Worm (Caenorhabditis elegans): Measurements from ENCODE around the gene unc-8.

The unc-8 gene

DNA sequence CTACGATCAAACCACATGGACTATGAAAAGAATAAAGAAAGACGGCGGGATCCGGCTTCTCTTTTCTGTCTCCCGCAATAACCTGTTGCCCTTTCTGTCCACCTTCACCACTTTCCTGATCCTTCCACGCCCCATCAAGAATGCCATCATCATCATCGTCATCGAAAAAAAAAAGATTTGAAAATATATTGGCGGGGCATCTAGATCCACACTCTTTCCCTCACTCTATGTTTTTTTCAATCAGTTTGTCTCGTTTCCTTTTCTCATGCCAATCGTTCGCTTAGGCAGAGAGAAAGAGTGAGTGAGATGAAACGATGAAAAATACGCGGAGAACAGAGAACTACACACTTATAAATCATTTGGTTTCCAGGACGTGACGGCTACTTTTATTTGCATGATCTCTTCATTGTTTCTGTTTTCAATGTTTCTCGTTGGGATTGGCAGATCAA is 36.6 kb downstream of the unc-8 start (continued):
- TF ChIP-seq nhr-19 (GFP tag; conservative IDR thresholded peaks at IDR 0.05): no peak
- TF ChIP-seq sptf-1 (tag; optimal IDR thresholded peaks at IDR 0.05): no peak
- TF ChIP-seq zag-1 (tag; optimal IDR thresholded peaks at IDR 0.05): no peak
- TF ChIP-seq Y116A8C.19 (tag; optimal IDR thresholded peaks at IDR 0.05; ENCODE audit: borderline replicate concordance): no peak
- no peak for TF ChIP-seq tbx-2 (tag; optimal IDR thresholded peaks at IDR 0.05)
- TF ChIP-seq nhr-85 (tag): peak; percentile 68
- no peak for TF ChIP-seq elt-2 (tag; optimal IDR thresholded peaks at IDR 0.05)
- no peak for TF ChIP-seq jun-1 (tag; optimal IDR thresholded peaks at IDR 0.05)
- no peak for TF ChIP-seq nhr-237 (tag; optimal IDR thresholded peaks at IDR 0.05)
- TF ChIP-seq fos-1 (tag; optimal IDR thresholded peaks at IDR 0.05): no peak
- no peak for TF ChIP-seq F16B12.6 (tag; optimal IDR thresholded peaks at IDR 0.05)
- TF ChIP-seq mab-9 (GFP tag; IDR thresholded peaks at IDR 0.05): no peak
- no peak for TF ChIP-seq ceh-90 (tag; optimal IDR thresholded peaks at IDR 0.05)
- no peak for TF ChIP-seq nhr-84 (tag; optimal IDR thresholded peaks at IDR 0.05)
- peak; percentile 29 for TF ChIP-seq mep-1 (tag; optimal IDR thresholded peaks at IDR 0.05)
- TF ChIP-seq pax-3 (tag; optimal IDR thresholded peaks at IDR 0.05): no peak
- no peak for TF ChIP-seq C16A3.4 (tag; optimal IDR thresholded peaks at IDR 0.05)
- TF ChIP-seq zip-4 (GFP tag; optimal IDR thresholded peaks at IDR 0.05): no peak
- TF ChIP-seq ceh-63 (GFP tag; optimal IDR thresholded peaks at IDR 0.05): no peak
- no peak for TF ChIP-seq C04F5.9 (tag; optimal IDR thresholded peaks at IDR 0.05)
- TF ChIP-seq skn-1 (tag; optimal IDR thresholded peaks at IDR 0.05): no peak
- no peak for TF ChIP-seq egl-13 (tag; optimal IDR thresholded peaks at IDR 0.05)
- no peak for TF ChIP-seq sox-4 (tag; optimal IDR thresholded peaks at IDR 0.05)
- TF ChIP-seq nhr-90 (tag; optimal IDR thresholded peaks at IDR 0.05; ENCODE audit: poor library complexity): no peak
- no peak for TF ChIP-seq dsc-1 (tag; optimal IDR thresholded peaks at IDR 0.05)
- peak; percentile 57 for TF ChIP-seq pag-3 (tag; optimal IDR thresholded peaks at IDR 0.05; ENCODE audit: borderline replicate concordance, insufficient read depth)
- TF ChIP-seq blmp-1 (tag; optimal IDR thresholded peaks at IDR 0.05): peak; percentile 81
- TF ChIP-seq nhr-47 (tag; optimal IDR thresholded peaks at IDR 0.05): no peak
- TF ChIP-seq grh-1 (GFP tag; IDR thresholded peaks at IDR 0.05): no peak
- peak; percentile 34 for TF ChIP-seq snu-23 (GFP tag; optimal IDR thresholded peaks at IDR 0.05)
- TF ChIP-seq fkh-10 (GFP tag; optimal IDR thresholded peaks at IDR 0.05): no peak

ce11 chrIV:7234623-7235022 is 37.7 kb downstream of the unc-8 start:
- TF ChIP-seq ceh-63 (GFP tag; optimal IDR thresholded peaks at IDR 0.05): no peak
- no peak for TF ChIP-seq nhr-12 (tag; optimal IDR thresholded peaks at IDR 0.05)
- no peak for TF ChIP-seq lin-15B (tag; optimal IDR thresholded peaks at IDR 0.05)
- TF ChIP-seq nhr-85 (tag): peak; percentile 16

DNA sequence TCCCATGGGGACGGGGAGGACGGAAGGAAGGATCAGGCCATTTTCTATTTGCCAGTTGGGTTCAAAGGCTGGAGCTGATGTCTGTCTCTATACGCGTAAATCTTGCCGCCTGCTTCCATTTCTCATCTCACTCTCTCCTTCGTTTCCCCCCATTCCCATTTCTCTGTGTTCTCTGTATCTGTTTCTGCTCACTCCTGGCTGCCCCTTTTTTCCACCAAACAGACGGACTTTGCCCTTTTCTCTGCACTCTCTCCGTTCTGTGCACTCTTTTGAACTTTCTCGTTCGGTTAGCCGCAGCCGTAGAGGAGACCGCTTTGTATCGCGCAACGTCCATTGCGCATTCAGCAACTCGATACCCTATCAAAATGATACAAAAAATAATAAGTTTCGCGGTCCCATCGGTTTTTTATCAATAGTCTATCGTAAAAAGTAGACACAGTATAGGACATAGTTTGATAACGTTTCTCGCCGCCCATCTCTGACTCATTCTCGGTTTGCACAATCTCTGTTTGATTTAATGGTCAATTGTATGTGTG is 38.5 kb downstream of the unc-8 start:
- no peak for TF ChIP-seq nhr-237 (tag; optimal IDR thresholded peaks at IDR 0.05)
- no peak for TF ChIP-seq lir-3 (tag; optimal IDR thresholded peaks at IDR 0.05; ENCODE audit: poor library complexity)
- TF ChIP-seq nhr-19 (GFP tag; conservative IDR thresholded peaks at IDR 0.05): peak; percentile 51
- TF ChIP-seq C04F5.9 (tag; optimal IDR thresholded peaks at IDR 0.05): no peak
- peak; percentile 39 to 53 for TF ChIP-seq efl-1 (optimal IDR thresholded peaks at IDR 0.05)
- peak; percentile 2 to 83 for TF ChIP-seq efl-1 (GFP tag; optimal IDR thresholded peaks at IDR 0.05 in 1 of 2)
- TF ChIP-seq egl-27 (tag; optimal IDR thresholded peaks at IDR 0.05): peak in 1 of 2 experiments; percentile 15
- peak; percentile 59 for TF ChIP-seq tbx-2 (tag; optimal IDR thresholded peaks at IDR 0.05)
- TF ChIP-seq unc-86 (tag; optimal IDR thresholded peaks at IDR 0.05): peak; percentile 7
- peak in 2 of 3 experiments; percentile 35 to 68 for TF ChIP-seq ceh-82 (tag; optimal IDR thresholded peaks at IDR 0.05)
- peak; percentile 17 for TF ChIP-seq xbp-1 (tag; optimal IDR thresholded peaks at IDR 0.05)
- TF ChIP-seq dpl-1 (GFP tag; optimal IDR thresholded peaks at IDR 0.05): peak; percentile 15 to 37 (median 18)
- no peak for TF ChIP-seq fos-1 (tag; optimal IDR thresholded peaks at IDR 0.05)
- TF ChIP-seq unc-98 (GFP tag; IDR thresholded peaks at IDR 0.05): no peak; the same call in 1 of the 2 replicates
- TF ChIP-seq nhr-71 (tag; optimal IDR thresholded peaks at IDR 0.05): peak; percentile 81
- TF ChIP-seq rnt-1 (tag; optimal IDR thresholded peaks at IDR 0.05): peak; percentile 76
- peak; percentile 36 for TF ChIP-seq jun-1 (tag; optimal IDR thresholded peaks at IDR 0.05)
- peak; percentile 35 to 36 for TF ChIP-seq lin-35 (GFP tag; optimal IDR thresholded peaks at IDR 0.05)
- peak; percentile 90 for TF ChIP-seq lin-14 (GFP tag; optimal IDR thresholded peaks at IDR 0.05)
- TF ChIP-seq lsy-2 (tag; optimal IDR thresholded peaks at IDR 0.05): peak; percentile 47 to 65
- peak; percentile 0 for TF ChIP-seq unc-130 (tag; optimal IDR thresholded peaks at IDR 0.05)
- peak; percentile 57 for TF ChIP-seq nhr-47 (tag; optimal IDR thresholded peaks at IDR 0.05)
- TF ChIP-seq nhr-84 (tag; optimal IDR thresholded peaks at IDR 0.05): no peak
- peak; percentile 71 for TF ChIP-seq nhr-20 (tag; optimal IDR thresholded peaks at IDR 0.05)
- TF ChIP-seq mab-9 (GFP tag; IDR thresholded peaks at IDR 0.05): 0 out of 2 replicates have a peak, but pooled peaks have one; percentile 50

All from whole organism, L1 larva.